Worm (Caenorhabditis elegans): ENCODE data around the gene myo-5.

Gene myo-5

ce11 chrV:8108670-8109069, at the start of gene myo-5:
TSS of gene myo-5 (plus strand) at chrV:8108970.
- TF ChIP-seq tbx-11 (GFP tag; IDR thresholded peaks at IDR 0.05) (no peak), scrt-1 (GFP tag; IDR thresholded peaks at IDR 0.05) (no peak), sea-1 (GFP tag; conservative IDR thresholded peaks at IDR 0.05) (no peak), hmbx-1 (tag; optimal IDR thresholded peaks at IDR 0.05) (no peak), ceh-36 (tag; optimal IDR thresholded peaks at IDR 0.05) (no peak), flt-1 (GFP tag; IDR thresholded peaks at IDR 0.05) (no peak), F13C5.2 (tag; optimal IDR thresholded peaks at IDR 0.05) (no peak), ets-7 (tag; optimal IDR thresholded peaks at IDR 0.05) (no peak), ceh-13 (GFP tag; optimal IDR thresholded peaks at IDR 0.05) (no peak), hmg-4 (GFP tag; optimal IDR thresholded peaks at IDR 0.05) (no peak), tbx-37 (GFP tag; conservative IDR thresholded peaks at IDR 0.05) (no peak), B0310.2 (tag; optimal IDR thresholded peaks at IDR 0.05) (no peak), ama-1 (optimal IDR thresholded peaks at IDR 0.05) (no peak)

ce11 chrV:8062074-8062473, 46.7 kb upstream of the myo-5 start, which contains the start of gene str-139:
TSS of gene str-139 (minus strand) at chrV:8062174.
- no peak for TF ChIP-seq F13C5.2 (tag; optimal IDR thresholded peaks at IDR 0.05)
- TF ChIP-seq ceh-13 (GFP tag; optimal IDR thresholded peaks at IDR 0.05), result no peak
- TF ChIP-seq ets-7 (tag; optimal IDR thresholded peaks at IDR 0.05), result no peak
- TF ChIP-seq sea-1 (GFP tag; conservative IDR thresholded peaks at IDR 0.05), result no peak
- no peak for TF ChIP-seq flt-1 (GFP tag; IDR thresholded peaks at IDR 0.05)
- TF ChIP-seq hmg-4 (GFP tag; optimal IDR thresholded peaks at IDR 0.05), result no peak
- TF ChIP-seq pes-1 (GFP tag; IDR thresholded peaks at IDR 0.05), result no peak

- TF ChIP-seq hmg-4 (GFP tag; optimal IDR thresholded peaks at IDR 0.05) (no peak), ama-1 (optimal IDR thresholded peaks at IDR 0.05) (no peak), ets-7 (tag; optimal IDR thresholded peaks at IDR 0.05) (no peak), F13C5.2 (tag; optimal IDR thresholded peaks at IDR 0.05) (no peak), ceh-36 (tag; optimal IDR thresholded peaks at IDR 0.05) (no peak), aly-1 (tag; optimal IDR thresholded peaks at IDR 0.05) (no peak), hnd-1 (tag; optimal IDR thresholded peaks at IDR 0.05) (no peak), pes-1 (GFP tag; IDR thresholded peaks at IDR 0.05) (no peak), hmbx-1 (tag; optimal IDR thresholded peaks at IDR 0.05) (no peak), tbx-37 (GFP tag; conservative IDR thresholded peaks at IDR 0.05) (no peak), B0310.2 (tag; optimal IDR thresholded peaks at IDR 0.05) (no peak)
Observed at ce11 chrV:8067800-8068199, 41.0 kb upstream of the myo-5 start, which contains the start of gene str-140. TSS of gene str-140 (minus strand) at chrV:8067900.

DNA sequence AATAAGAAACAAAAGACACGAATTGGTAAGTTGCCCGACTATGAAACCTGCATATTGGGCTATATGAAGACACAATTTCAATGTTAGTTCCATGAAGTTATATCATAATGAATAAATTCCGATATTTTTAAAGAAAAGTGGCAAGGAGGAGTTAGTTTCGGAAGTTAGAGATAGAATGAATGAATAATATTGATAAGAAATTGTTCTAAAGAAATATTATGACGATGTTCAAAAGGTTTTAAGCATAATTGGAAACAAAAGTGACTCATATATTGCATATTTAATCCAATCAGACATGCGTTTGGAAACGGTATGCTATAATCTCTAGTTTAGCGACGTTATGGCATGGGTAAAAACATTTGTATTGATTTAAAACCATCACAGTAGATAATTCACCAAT, 39.1 kb upstream of the myo-5 start, which contains the start of gene str-143:
TSS of gene str-143 (minus strand) at position 101 of the 400 bp plus-strand sequence.
- no peak for TF ChIP-seq ama-1 (optimal IDR thresholded peaks at IDR 0.05)
- TF ChIP-seq hmg-4 (GFP tag; optimal IDR thresholded peaks at IDR 0.05), result no peak
- TF ChIP-seq F13C5.2 (tag; optimal IDR thresholded peaks at IDR 0.05), result no peak
- TF ChIP-seq ets-7 (tag; optimal IDR thresholded peaks at IDR 0.05), result no peak
- TF ChIP-seq B0310.2 (tag; optimal IDR thresholded peaks at IDR 0.05), result no peak
- no peak for TF ChIP-seq scrt-1 (GFP tag; IDR thresholded peaks at IDR 0.05)
- no peak for TF ChIP-seq ceh-36 (tag; optimal IDR thresholded peaks at IDR 0.05)

DNA sequence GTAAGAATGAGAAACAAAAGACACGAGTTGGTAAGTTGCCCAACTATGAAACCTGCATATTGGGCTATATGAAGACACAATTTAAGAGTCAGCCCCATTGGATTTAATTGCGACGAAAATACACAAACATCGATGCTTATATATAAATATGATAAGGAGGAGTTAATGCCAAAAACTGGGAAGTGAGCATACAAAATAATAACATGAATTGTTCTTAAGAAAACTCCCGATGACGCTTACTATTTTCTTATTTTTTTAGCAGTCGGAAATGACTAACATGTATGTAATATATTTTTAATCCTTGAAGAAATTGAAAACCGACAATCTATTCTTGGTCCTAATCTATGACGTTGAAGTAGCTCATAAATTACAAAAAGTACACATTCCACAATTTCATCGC, 36.7 kb upstream of the myo-5 start, which contains the start of gene str-144:
TSS of gene str-144 (minus strand) at position 101 of the 400 bp plus-strand sequence.
- no peak for TF ChIP-seq ama-1 (optimal IDR thresholded peaks at IDR 0.05)
- TF ChIP-seq flt-1 (GFP tag; IDR thresholded peaks at IDR 0.05), result no peak
- TF ChIP-seq tra-4 (tag; optimal IDR thresholded peaks at IDR 0.05), result no peak
- no peak for TF ChIP-seq hmg-4 (GFP tag; optimal IDR thresholded peaks at IDR 0.05)
- no peak for TF ChIP-seq hnd-1 (tag; optimal IDR thresholded peaks at IDR 0.05)

ce11 chrV:8073162-8073561, 35.6 kb upstream of the myo-5 start:
- TF ChIP-seq scrt-1 (GFP tag; IDR thresholded peaks at IDR 0.05) (no peak), tbx-37 (GFP tag; conservative IDR thresholded peaks at IDR 0.05) (no peak), flt-1 (GFP tag; IDR thresholded peaks at IDR 0.05) (no peak), ceh-36 (tag; optimal IDR thresholded peaks at IDR 0.05) (no peak), sea-1 (GFP tag; conservative IDR thresholded peaks at IDR 0.05) (no peak), aly-1 (tag; optimal IDR thresholded peaks at IDR 0.05) (no peak), ets-7 (tag; optimal IDR thresholded peaks at IDR 0.05) (no peak), hmg-4 (GFP tag; optimal IDR thresholded peaks at IDR 0.05) (no peak), ceh-13 (GFP tag; optimal IDR thresholded peaks at IDR 0.05) (no peak), tbx-11 (GFP tag; IDR thresholded peaks at IDR 0.05) (no peak), tra-4 (tag; optimal IDR thresholded peaks at IDR 0.05) (no peak), F13C5.2 (tag; optimal IDR thresholded peaks at IDR 0.05) (no peak), hmbx-1 (tag; optimal IDR thresholded peaks at IDR 0.05) (no peak), B0310.2 (tag; optimal IDR thresholded peaks at IDR 0.05) (no peak)

DNA sequence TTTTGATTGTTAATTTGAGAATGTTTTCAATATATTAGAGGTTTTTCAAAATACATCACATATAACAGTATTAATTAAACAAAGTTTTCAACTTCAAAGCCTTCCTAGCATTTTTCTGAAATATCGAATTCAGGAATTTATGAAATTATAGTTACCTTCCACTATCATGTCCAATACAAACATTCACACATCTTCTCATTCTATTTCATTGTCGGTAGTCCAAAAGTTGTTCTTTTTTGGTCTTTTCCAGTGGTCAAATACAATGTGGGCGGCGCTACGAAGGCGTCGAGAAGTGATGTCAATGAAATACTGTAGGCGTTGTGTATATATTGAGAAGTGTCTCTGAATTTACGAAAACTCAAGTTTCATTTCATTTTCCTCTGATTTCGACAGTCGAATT, 33.1 kb upstream of the myo-5 start, which contains the start of gene catp-3:
TSS of gene catp-3 (plus strand) at position 301 of the 400 bp plus-strand sequence.
- TF ChIP-seq F13C5.2 (tag; optimal IDR thresholded peaks at IDR 0.05) (no peak), tbx-37 (GFP tag; conservative IDR thresholded peaks at IDR 0.05) (no peak), tbx-11 (GFP tag; IDR thresholded peaks at IDR 0.05) (no peak), ets-7 (tag; optimal IDR thresholded peaks at IDR 0.05) (no peak), scrt-1 (GFP tag; IDR thresholded peaks at IDR 0.05) (no peak), flt-1 (GFP tag; IDR thresholded peaks at IDR 0.05) (no peak), aly-1 (tag; optimal IDR thresholded peaks at IDR 0.05) (no peak), tra-4 (tag; optimal IDR thresholded peaks at IDR 0.05) (no peak), hmbx-1 (tag; optimal IDR thresholded peaks at IDR 0.05) (no peak), ceh-36 (tag; optimal IDR thresholded peaks at IDR 0.05) (no peak)

ce11 chrV:8079813-8080212, 29.0 kb upstream of the myo-5 start:
- no peak for TF ChIP-seq scrt-1 (GFP tag; IDR thresholded peaks at IDR 0.05)
- no peak for TF ChIP-seq tra-4 (tag; optimal IDR thresholded peaks at IDR 0.05)
- TF ChIP-seq ama-1 (optimal IDR thresholded peaks at IDR 0.05), result no peak
- TF ChIP-seq ets-7 (tag; optimal IDR thresholded peaks at IDR 0.05), result no peak
- no peak for TF ChIP-seq ceh-36 (tag; optimal IDR thresholded peaks at IDR 0.05)

All from whole organism, early embryonic.